Worm (Caenorhabditis elegans): ENCODE measurements around the gene F57B9.1.
A peak's percentile ranks its signal among the peaks of the same experiment; 100 is the strongest.

Gene F57B9.1

DNA sequence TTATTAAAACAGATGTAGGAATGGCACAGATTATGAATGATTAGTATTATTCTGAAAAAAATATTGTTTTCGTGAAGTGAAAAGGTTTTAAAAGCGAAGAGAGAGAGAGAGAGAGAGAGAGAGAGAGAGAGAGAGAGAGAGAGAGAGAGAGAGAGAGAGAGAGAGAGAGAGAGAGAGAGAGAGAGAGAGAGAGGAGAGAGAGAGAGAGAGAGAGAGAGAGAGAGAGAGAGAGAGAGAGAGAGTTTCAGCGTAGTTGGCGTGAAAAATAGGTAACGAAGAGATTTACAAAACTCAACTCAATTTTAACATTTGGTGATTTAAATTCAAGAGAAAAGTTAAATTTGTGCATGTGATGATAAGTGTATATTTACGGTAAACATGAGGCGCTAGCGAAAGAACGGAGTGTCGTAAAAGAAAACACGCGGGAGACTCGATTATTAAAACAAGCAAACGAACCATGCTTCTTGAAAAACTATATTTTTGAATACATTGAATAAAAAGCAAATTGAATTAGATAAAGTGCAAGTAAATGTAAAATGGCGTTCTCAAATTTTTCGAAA lies 6.3 kb downstream of the F57B9.1 start, which contains the start of gene panl-2:
TSS of gene panl-2 (minus strand) at position 51 of the 560 bp plus-strand sequence.
- TF ChIP-seq unc-120 (tag; optimal IDR thresholded peaks at IDR 0.05; ENCODE audit: poor library complexity, severe bottlenecking) = no peak
- peak; percentile 65 for TF ChIP-seq lsy-2 (tag; optimal IDR thresholded peaks at IDR 0.05)
- peak; percentile 34 for TF ChIP-seq ces-1 (GFP tag; optimal IDR thresholded peaks at IDR 0.05)
- peak; percentile 32 for TF ChIP-seq nhr-237 (tag; optimal IDR thresholded peaks at IDR 0.05)
- TF ChIP-seq blmp-1 (tag; optimal IDR thresholded peaks at IDR 0.05) = no peak

DNA sequence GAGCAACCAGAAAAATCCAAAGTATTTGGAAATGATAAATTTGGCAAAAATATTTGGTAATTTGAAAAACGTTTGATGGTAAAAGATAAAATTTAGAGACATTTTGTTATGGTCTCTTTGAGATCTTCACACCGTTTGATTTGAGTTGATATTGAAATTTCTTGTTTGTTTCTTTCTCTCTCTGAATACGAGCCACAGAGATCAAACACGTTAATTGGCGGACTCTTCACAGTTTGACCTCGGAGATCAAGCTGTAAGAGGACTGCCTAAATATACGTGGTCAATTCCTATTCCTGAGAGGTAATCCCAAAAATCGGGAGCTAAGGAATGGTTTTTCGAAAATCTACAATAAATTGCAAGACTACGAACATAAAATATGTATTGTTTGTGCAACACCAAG lies 6.8 kb downstream of the F57B9.1 start:
- TF ChIP-seq ceh-83 (GFP tag; optimal IDR thresholded peaks at IDR 0.05) (no peak), unc-62 (GFP tag; optimal IDR thresholded peaks at IDR 0.05) (no peak), tbx-8 (GFP tag; optimal IDR thresholded peaks at IDR 0.05) (no peak), unc-120 (tag; optimal IDR thresholded peaks at IDR 0.05; ENCODE audit: poor library complexity, severe bottlenecking) (no peak), flh-1 (GFP tag; optimal IDR thresholded peaks at IDR 0.05) (no peak), ceh-39 (tag; optimal IDR thresholded peaks at IDR 0.05) (no peak), elt-3 (tag; optimal IDR thresholded peaks at IDR 0.05) (no peak), bed-3 (GFP tag; optimal IDR thresholded peaks at IDR 0.05) (no peak), nhr-28 (tag; optimal IDR thresholded peaks at IDR 0.05) (no peak), hlh-1 (tag; optimal IDR thresholded peaks at IDR 0.05) (no peak), M03D4.4 (tag; optimal IDR thresholded peaks at IDR 0.05) (no peak), lin-13 (tag; optimal IDR thresholded peaks at IDR 0.05) (no peak), lsy-2 (tag; optimal IDR thresholded peaks at IDR 0.05) (no peak), ceh-43 (GFP tag; optimal IDR thresholded peaks at IDR 0.05) (no peak), ham-2 (GFP tag; optimal IDR thresholded peaks at IDR 0.05) (no peak), nhr-76 (tag; optimal IDR thresholded peaks at IDR 0.05) (no peak), lin-32 (GFP tag; optimal IDR thresholded peaks at IDR 0.05) (no peak), elt-1 (tag; optimal IDR thresholded peaks at IDR 0.05; ENCODE audit: borderline replicate concordance, insufficient read depth) (no peak), cnd-1 (tag; optimal IDR thresholded peaks at IDR 0.05) (no peak)

DNA sequence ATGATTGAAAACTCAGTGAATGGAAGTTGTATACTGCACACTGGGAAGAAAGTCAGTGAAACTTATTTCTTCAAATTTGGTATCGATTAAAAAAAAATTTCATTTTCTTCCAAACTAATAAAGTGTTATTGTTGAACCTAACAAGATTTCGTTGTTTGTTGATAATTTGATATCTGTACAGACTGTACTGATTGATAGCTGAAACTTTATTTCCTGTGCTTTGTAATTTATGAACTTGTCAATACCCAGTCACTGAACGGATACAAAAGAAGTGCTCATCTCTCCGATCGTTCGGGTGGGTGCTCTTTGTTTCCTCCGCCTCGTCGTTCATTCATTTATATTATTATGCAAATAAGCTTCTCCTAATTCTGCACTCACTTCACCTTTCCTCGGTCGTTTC lies 7.2 kb downstream of the F57B9.1 start, which contains the start of gene F31E3.12:
TSS of gene F31E3.12 (plus strand) at position 301 of the 400 bp plus-strand sequence.
- TF ChIP-seq ceh-39 (tag; optimal IDR thresholded peaks at IDR 0.05) = no peak
- no peak for TF ChIP-seq bed-3 (GFP tag; optimal IDR thresholded peaks at IDR 0.05)
- no peak for TF ChIP-seq mab-5 (tag; optimal IDR thresholded peaks at IDR 0.05)
- no peak for TF ChIP-seq nhr-28 (tag; optimal IDR thresholded peaks at IDR 0.05)
- no peak for TF ChIP-seq pha-4 (tag; optimal IDR thresholded peaks at IDR 0.05)
- TF ChIP-seq ceh-83 (GFP tag; optimal IDR thresholded peaks at IDR 0.05) = no peak
- TF ChIP-seq elt-3 (tag; optimal IDR thresholded peaks at IDR 0.05) = no peak
- no peak for TF ChIP-seq lsy-2 (tag; optimal IDR thresholded peaks at IDR 0.05)
- TF ChIP-seq ces-1 (GFP tag; optimal IDR thresholded peaks at IDR 0.05) = no peak
- no peak for TF ChIP-seq mls-2 (tag; optimal IDR thresholded peaks at IDR 0.05)

DNA sequence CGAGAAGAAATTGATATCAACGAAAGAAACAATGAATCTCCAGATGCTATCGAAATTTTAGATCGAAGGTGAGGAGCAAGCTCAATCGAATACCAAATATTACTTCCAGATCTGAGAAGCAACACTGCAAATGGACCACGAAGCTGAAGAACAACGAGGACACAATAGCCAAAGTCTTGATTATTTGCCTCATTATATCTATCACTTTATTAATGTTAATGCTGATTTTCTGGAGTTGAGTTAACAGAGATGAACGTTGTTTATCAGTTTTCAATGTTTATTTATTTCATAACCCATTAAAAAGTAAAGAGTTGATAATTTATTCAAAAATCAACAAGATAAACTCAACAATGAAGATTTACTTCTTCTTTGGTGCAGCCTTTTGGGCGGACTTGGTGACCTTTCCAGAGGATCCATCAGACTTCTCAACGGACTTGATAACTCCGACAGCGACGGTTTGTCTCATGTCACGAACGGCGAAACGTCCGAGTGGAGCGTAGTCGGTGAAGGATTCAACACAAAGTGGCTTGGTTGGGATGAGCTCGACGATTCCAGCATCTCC lies 8.0 kb downstream of the F57B9.1 start:
- TF ChIP-seq drap-1 (GFP tag; optimal IDR thresholded peaks at IDR 0.05) = no peak

DNA sequence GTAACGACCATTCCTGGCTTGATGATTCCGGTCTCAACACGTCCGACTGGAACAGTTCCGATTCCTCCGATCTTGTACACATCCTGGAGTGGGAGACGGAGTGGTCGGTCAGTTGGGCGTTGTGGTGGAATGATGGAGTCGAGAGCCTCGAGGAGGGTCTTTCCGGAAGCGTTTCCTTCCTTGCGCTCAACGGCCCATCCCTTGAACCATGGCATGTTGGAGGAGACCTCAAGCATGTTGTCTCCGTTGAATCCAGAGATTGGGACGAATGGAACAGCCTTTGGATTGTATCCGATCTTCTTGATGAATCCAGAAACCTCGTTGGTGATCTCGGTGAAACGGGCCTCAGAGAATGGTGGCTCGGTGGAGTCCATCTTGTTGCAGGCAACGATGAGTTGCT lies 8.9 kb downstream of the F57B9.1 start:
- TF ChIP-seq mep-1 (tag; optimal IDR thresholded peaks at IDR 0.05) (no peak), sem-2 (GFP tag; optimal IDR thresholded peaks at IDR 0.05) (no peak), nhr-2 (tag; optimal IDR thresholded peaks at IDR 0.05) (no peak), lin-13 (tag; optimal IDR thresholded peaks at IDR 0.05) (no peak), blmp-1 (tag; optimal IDR thresholded peaks at IDR 0.05) (no peak), nhr-76 (tag; optimal IDR thresholded peaks at IDR 0.05) (no peak), mls-2 (tag; optimal IDR thresholded peaks at IDR 0.05) (no peak), mab-5 (tag; optimal IDR thresholded peaks at IDR 0.05) (no peak), nhr-237 (tag; optimal IDR thresholded peaks at IDR 0.05) (no peak), ces-1 (GFP tag; optimal IDR thresholded peaks at IDR 0.05) (no peak), lsy-2 (tag; optimal IDR thresholded peaks at IDR 0.05) (no peak), ceh-83 (GFP tag; optimal IDR thresholded peaks at IDR 0.05) (no peak), elt-1 (tag; optimal IDR thresholded peaks at IDR 0.05; ENCODE audit: borderline replicate concordance, insufficient read depth) (no peak)

All from whole organism, mixed stage, embryonic.